Fruit fly (Drosophila melanogaster) whole organism, embryonic: ENCODE results near the gene rhea.

Experiments
- CG11247 ChIP-seq: fragments of 200-800 bp; sonication (Bioruptor generic); IDR thresholded peaks from 2 replicates; pipeline ENCODE4 v1.3.6; 2022; ENCODE audit warnings: missing biosample characterization, missing genetic modification characterization
- CG12155 ChIP-seq: fragments of 200-800 bp; sonication (Bioruptor generic); optimal IDR thresholded peaks from 3 replicates; lab custom pipeline; 2016; ENCODE audit warnings: missing biosample characterization, missing genetic modification characterization
- CG12299 ChIP-seq: fragments of 200-800 bp; sonication (Bioruptor generic); optimal IDR thresholded peaks from 2 replicates; lab custom pipeline; 2018; ENCODE audit warnings: missing biosample characterization, mild to moderate bottlenecking, missing genetic modification characterization
- CG17328 ChIP-seq: fragments of 200-800 bp; sonication (Bioruptor generic); IDR thresholded peaks from 2 replicates; pipeline ENCODE4 v1.3.6; 2022; ENCODE audit warnings: missing biosample characterization, missing genetic modification characterization
- CG1832 ChIP-seq: fragments of 200-800 bp; sonication (Bioruptor generic); optimal IDR thresholded peaks from 2 replicates; lab custom pipeline; 2017; ENCODE audit warnings: missing biosample characterization, mild to moderate bottlenecking, missing genetic modification characterization, inconsistent platforms
- CG2116 ChIP-seq: fragments of 200-800 bp; sonication (Bioruptor generic); optimal IDR thresholded peaks from 3 replicates; lab custom pipeline; 2018; ENCODE audit warnings: missing biosample characterization, mild to moderate bottlenecking, missing genetic modification characterization
- CG2129 ChIP-seq: fragments of 200-800 bp; sonication (Bioruptor generic); IDR thresholded peaks from 2 replicates; pipeline ENCODE4 v1.3.6; 2022; ENCODE audit warnings: missing biosample characterization, missing genetic modification characterization; ENCODE audit not compliant: partially characterized antibody
- CG3065 ChIP-seq: fragments of 200-800 bp; sonication (Bioruptor generic); optimal IDR thresholded peaks from 2 replicates; lab custom pipeline; 2016; ENCODE audit warnings: missing biosample characterization, missing genetic modification characterization
- CG34224 ChIP-seq: fragments of 200-800 bp; sonication (Bioruptor generic); IDR thresholded peaks from 3 replicates; pipeline ENCODE4 v1.3.6; 2022; ENCODE audit warnings: missing biosample characterization, missing genetic modification characterization; ENCODE audit not compliant: partially characterized antibody
- CG42726 ChIP-seq: fragments of 200-800 bp; sonication (Bioruptor generic); IDR thresholded peaks from 2 replicates; pipeline ENCODE4 v1.3.6; 2022; ENCODE audit warnings: missing biosample characterization, missing genetic modification characterization; ENCODE audit not compliant: partially characterized antibody
- CG4617 ChIP-seq: fragments of 200-800 bp; sonication (Bioruptor generic); optimal IDR thresholded peaks from 3 replicates; lab custom pipeline; 2016; ENCODE audit warnings: missing biosample characterization, missing genetic modification characterization, borderline replicate concordance
- CG4730 ChIP-seq: fragments of 200-800 bp; sonication (Bioruptor generic); IDR thresholded peaks from 2 replicates; pipeline ENCODE4 v1.3.6; 2022; ENCODE audit warnings: missing biosample characterization, missing genetic modification characterization
- CG4854 ChIP-seq: fragments of 200-800 bp; sonication (Bioruptor generic); optimal IDR thresholded peaks from 2 replicates; lab custom pipeline; 2016; ENCODE audit warnings: missing biosample characterization, missing genetic modification characterization, inconsistent platforms
- CG5245 ChIP-seq: fragments of 200-800 bp; sonication (Bioruptor generic); optimal IDR thresholded peaks from 3 replicates; lab custom pipeline; 2016; ENCODE audit warnings: missing biosample characterization, missing genetic modification characterization
- CG6175 ChIP-seq: fragments of 200-800 bp; sonication (Bioruptor generic); IDR thresholded peaks from 3 replicates; pipeline ENCODE4 v1.3.6; 2022; ENCODE audit warnings: missing biosample characterization, missing genetic modification characterization
- CG6854 ChIP-seq: fragments of 200-800 bp; sonication (Bioruptor generic); optimal IDR thresholded peaks from 3 replicates; lab custom pipeline; 2017; ENCODE audit warnings: missing biosample characterization, mild to moderate bottlenecking, missing genetic modification characterization
- CG7372 ChIP-seq: fragments of 200-800 bp; sonication (Bioruptor generic); IDR thresholded peaks from 2 replicates; pipeline ENCODE4 v1.3.6; 2022; ENCODE audit warnings: missing biosample characterization, missing genetic modification characterization
- CG7963 ChIP-seq: fragments of 200-800 bp; sonication (Bioruptor generic); IDR thresholded peaks from 3 replicates; pipeline ENCODE4 v1.3.6; 2022; ENCODE audit warnings: missing biosample characterization, missing genetic modification characterization; ENCODE audit not compliant: partially characterized antibody
- CG8388 ChIP-seq: fragments of 200-800 bp; sonication (Bioruptor generic); optimal IDR thresholded peaks from 2 replicates; lab custom pipeline; 2019; ENCODE audit warnings: missing biosample characterization, mild to moderate bottlenecking, missing genetic modification characterization, moderate library complexity
- E2f2 ChIP-seq: fragments of 200-800 bp; sonication (Bioruptor generic); IDR thresholded peaks from 2 replicates; pipeline ENCODE4 v1.3.6; 2022; ENCODE audit warnings: missing biosample characterization, missing genetic modification characterization
- Hr51 ChIP-seq, 2 experiments: fragments of 200-800 bp; sonication (Bioruptor generic); optimal IDR thresholded peaks; 2 replicates in 1 of 2; 3 replicates in 1 of 2; lab custom pipeline; 2016 to 2018; ENCODE audit warnings: missing biosample characterization in 2 of 2, missing genetic modification characterization in 2 of 2, mild to moderate bottlenecking in 1 of 2, moderate library complexity in 1 of 2
- MBD-R2 ChIP-seq: fragments of 200-800 bp; sonication (Bioruptor generic); IDR thresholded peaks from 2 replicates; pipeline ENCODE4 v1.3.6; 2022; ENCODE audit warnings: missing biosample characterization, missing genetic modification characterization
- Nf-YB ChIP-seq: fragments of 200-800 bp; sonication (Bioruptor generic); optimal IDR thresholded peaks from 3 replicates; lab custom pipeline; 2019; ENCODE audit warnings: missing biosample characterization, mild to moderate bottlenecking, missing genetic modification characterization, moderate library complexity
- PHDP ChIP-seq: fragments of 200-800 bp; sonication (Bioruptor generic); optimal IDR thresholded peaks from 3 replicates; lab custom pipeline; 2018; ENCODE audit warnings: missing biosample characterization, mild to moderate bottlenecking, missing genetic modification characterization, moderate library complexity
- Sin3A ChIP-seq: fragments of >200 bp; optimal IDR thresholded peaks from 2 replicates; lab custom pipeline; 2018
- YL-1 ChIP-seq: fragments of 200-800 bp; sonication (Bioruptor generic); optimal IDR thresholded peaks from 3 replicates; lab custom pipeline; 2017; ENCODE audit warnings: missing biosample characterization, mild to moderate bottlenecking, missing genetic modification characterization
- ato ChIP-seq: fragments of 200-800 bp; sonication (Bioruptor generic); IDR thresholded peaks from 2 replicates; pipeline ENCODE4 v1.3.6; 2022; ENCODE audit warnings: missing biosample characterization, missing genetic modification characterization; ENCODE audit not compliant: partially characterized antibody
- cato ChIP-seq: fragments of 200-800 bp; sonication (Bioruptor generic); optimal IDR thresholded peaks from 2 replicates; lab custom pipeline; 2016; ENCODE audit warnings: missing biosample characterization, missing genetic modification characterization, borderline replicate concordance
- caup ChIP-seq: fragments of 200-800 bp; sonication (Bioruptor generic); optimal IDR thresholded peaks from 3 replicates; lab custom pipeline; 2017; ENCODE audit warnings: missing biosample characterization, mild to moderate bottlenecking, missing genetic modification characterization, moderate library complexity; ENCODE audit not compliant: severe bottlenecking
- chif ChIP-seq, 2 experiments: fragments of 200-800 bp; sonication (Bioruptor generic); optimal IDR thresholded peaks; 3 replicates each; lab custom pipeline; 2016; ENCODE audit warnings: missing biosample characterization in 2 of 2, missing genetic modification characterization in 2 of 2
- dati ChIP-seq: fragments of 200-800 bp; sonication (Bioruptor generic); IDR thresholded peaks from 2 replicates; pipeline ENCODE4 v1.3.6; 2022; ENCODE audit warnings: missing biosample characterization, missing genetic modification characterization
- dm ChIP-seq: fragments of 200-800 bp; sonication (Bioruptor generic); optimal IDR thresholded peaks from 3 replicates; lab custom pipeline; 2016; ENCODE audit warnings: missing biosample characterization, missing genetic modification characterization
- ewg ChIP-seq: fragments of 200-800 bp; sonication (Bioruptor generic); optimal IDR thresholded peaks from 3 replicates; lab custom pipeline; 2017; ENCODE audit warnings: mild to moderate bottlenecking, missing biosample characterization, missing genetic modification reagents, missing genetic modification characterization
- fu2 ChIP-seq: fragments of 200-800 bp; sonication (Bioruptor generic); optimal IDR thresholded peaks from 2 replicates; lab custom pipeline; 2016; ENCODE audit warnings: missing biosample characterization, missing genetic modification characterization
- gro ChIP-seq: fragments of 200-800 bp; sonication (Bioruptor generic); optimal IDR thresholded peaks from 2 replicates; lab custom pipeline; 2016; ENCODE audit warnings: missing biosample characterization, missing genetic modification characterization
- gt ChIP-seq: fragments of 200-800 bp; sonication (Bioruptor generic); IDR thresholded peaks from 2 replicates; pipeline ENCODE4 v1.3.6; 2022; ENCODE audit warnings: missing biosample characterization, missing genetic modification characterization
- hth ChIP-seq: fragments of >200 bp; optimal IDR thresholded peaks from 2 replicates; lab custom pipeline; 2017; ENCODE audit warnings: inconsistent platforms
- inv ChIP-seq: fragments of 200-800 bp; sonication (Bioruptor generic); IDR thresholded peaks from 2 replicates; pipeline ENCODE4 v1.3.6; 2022; ENCODE audit warnings: missing biosample characterization, missing genetic modification characterization; ENCODE audit not compliant: partially characterized antibody
- maf-S ChIP-seq: fragments of 200-800 bp; sonication (Bioruptor generic); optimal IDR thresholded peaks from 2 replicates; lab custom pipeline; 2016; ENCODE audit warnings: missing biosample characterization, missing genetic modification characterization
- nau ChIP-seq: fragments of 200-800 bp; sonication (Bioruptor generic); optimal IDR thresholded peaks from 3 replicates; lab custom pipeline; 2017; ENCODE audit warnings: missing biosample characterization, mild to moderate bottlenecking, missing genetic modification characterization, missing genetic modification reagents
- nmo ChIP-seq: fragments of 200-800 bp; sonication (Bioruptor generic); optimal IDR thresholded peaks from 2 replicates; lab custom pipeline; 2018; ENCODE audit warnings: missing biosample characterization, mild to moderate bottlenecking, missing genetic modification characterization, moderate library complexity
- onecut ChIP-seq: fragments of 200-800 bp; sonication (Bioruptor generic); IDR thresholded peaks from 2 replicates; pipeline ENCODE4 v1.3.6; 2022; ENCODE audit warnings: missing biosample characterization, missing genetic modification characterization
- phol ChIP-seq: fragments of 200-800 bp; sonication (Bioruptor generic); optimal IDR thresholded peaks from 3 replicates; lab custom pipeline; 2018; ENCODE audit warnings: missing biosample characterization, mild to moderate bottlenecking, missing genetic modification characterization, moderate library complexity
- row ChIP-seq: fragments of 200-800 bp; sonication (Bioruptor generic); IDR thresholded peaks from 3 replicates; pipeline ENCODE4 v1.3.6; 2022; ENCODE audit warnings: missing biosample characterization, missing genetic modification characterization
- scrt ChIP-seq: fragments of 200-800 bp; sonication (Bioruptor generic); optimal IDR thresholded peaks from 2 replicates; lab custom pipeline; 2018; ENCODE audit warnings: missing biosample characterization, mild to moderate bottlenecking, missing genetic modification characterization, moderate library complexity
- seq ChIP-seq: fragments of 200-800 bp; sonication (Bioruptor generic); IDR thresholded peaks from 2 replicates; pipeline ENCODE4 v1.3.6; 2022; ENCODE audit warnings: missing biosample characterization, missing genetic modification characterization
- sr ChIP-seq: fragments of 200-800 bp; sonication (Bioruptor generic); IDR thresholded peaks from 3 replicates; pipeline ENCODE4 v1.3.6; 2022; ENCODE audit warnings: missing biosample characterization, missing genetic modification characterization
- tin ChIP-seq: fragments of 200-800 bp; sonication (Bioruptor generic); optimal IDR thresholded peaks from 3 replicates; lab custom pipeline; 2016; ENCODE audit warnings: missing biosample characterization, missing genetic modification characterization

rhea gene

dm6 chr3L:8575844-8576842 lies 31.3 kb downstream of the rhea start, which contains the start of the genes CG6638 and CG43078 (continued):
- TF ChIP-seq cato (GFP tag; lab: Kevin White, UChicago) (no peak), dati (GFP tag; lab: Robert Waterston, UW) (no peak), CG17328 (GFP tag; lab: Robert Waterston, UW) (no peak), CG1832 (GFP tag; lab: Kevin White, UChicago) (no peak), PHDP (tag; lab: Kevin White, UChicago) (no peak), Sin3A (lab: Kevin White, UChicago) (no peak), CG5245 (GFP tag; lab: Kevin White, UChicago) (no peak), phol (peak; percentile 26), gro (GFP tag; lab: Kevin White, UChicago) (no peak), CG2116 (GFP tag; lab: Kevin White, UChicago) (peak; percentile 67), CG6175 (GFP tag; lab: Robert Waterston, UW) (no peak), sr (GFP tag; lab: Robert Waterston, UW) (peak; percentile 57; the same call in 2 of the 3 replicates), gt (GFP tag; lab: Robert Waterston, UW) (no peak), seq (no peak), Hr51 (GFP tag; optimal IDR thresholded peaks at IDR 0.05; lab: Kevin White, UChicago) (no peak), nau (GFP tag; lab: Kevin White, UChicago) (no peak), caup (GFP tag; lab: Kevin White, UChicago) (peak; percentile 31), CG2129 (GFP tag; lab: Robert Waterston, UW) (no peak), fu2 (GFP tag; lab: Kevin White, UChicago) (no peak), YL-1 (GFP tag; lab: Kevin White, UChicago) (no peak), CG4730 (GFP tag; lab: Robert Waterston, UW) (no peak), CG4854 (no peak), ewg (peak; percentile 97), tin (GFP tag; lab: Kevin White, UChicago) (peak; percentile 4), maf-S (GFP tag; lab: Kevin White, UChicago) (no peak), CG6854 (no peak), E2f2 (GFP tag; lab: Robert Waterston, UW) (peak; percentile 91), chif (GFP tag; optimal IDR thresholded peaks at IDR 0.05; lab: Kevin White, UChicago) (no peak), CG11247 (GFP tag; lab: Robert Waterston, UW) (no peak), CG8388 (peak; percentile 89), nmo (GFP tag; lab: Kevin White, UChicago) (peak; percentile 27), scrt (GFP tag; lab: Kevin White, UChicago) (peak; percentile 85), CG3065 (GFP tag; lab: Kevin White, UChicago) (peak; percentile 15), dm (GFP tag; lab: Kevin White, UChicago) (no peak), CG42726 (GFP tag; lab: Robert Waterston, UW) (peak; percentile 17; the same call in 1 of the 2 replicates), MBD-R2 (peak; percentile 69), CG34224 (no peak), CG12299 (tag; lab: Kevin White, UChicago) (no peak), hth (lab: Kevin White, UChicago) (no peak), Nf-YB (GFP tag; lab: Kevin White, UChicago) (no peak), onecut (GFP tag; lab: Robert Waterston, UW) (peak; percentile 78), CG4617 (GFP tag; lab: Kevin White, UChicago) (no peak), inv (GFP tag; lab: Robert Waterston, UW) (no peak), row (GFP tag; lab: Robert Waterston, UW) (peak; percentile 30; the same call in 1 of the 3 replicates), ato (GFP tag; lab: Robert Waterston, UW) (no peak), CG7963 (GFP tag; lab: Robert Waterston, UW) (no peak), CG7372 (GFP tag; lab: Robert Waterston, UW) (no peak), CG12155 (GFP tag; lab: Kevin White, UChicago) (peak; percentile 99)
